Worm (Caenorhabditis elegans): ENCODE results near the gene rig-4.

Gene rig-4

DNA sequence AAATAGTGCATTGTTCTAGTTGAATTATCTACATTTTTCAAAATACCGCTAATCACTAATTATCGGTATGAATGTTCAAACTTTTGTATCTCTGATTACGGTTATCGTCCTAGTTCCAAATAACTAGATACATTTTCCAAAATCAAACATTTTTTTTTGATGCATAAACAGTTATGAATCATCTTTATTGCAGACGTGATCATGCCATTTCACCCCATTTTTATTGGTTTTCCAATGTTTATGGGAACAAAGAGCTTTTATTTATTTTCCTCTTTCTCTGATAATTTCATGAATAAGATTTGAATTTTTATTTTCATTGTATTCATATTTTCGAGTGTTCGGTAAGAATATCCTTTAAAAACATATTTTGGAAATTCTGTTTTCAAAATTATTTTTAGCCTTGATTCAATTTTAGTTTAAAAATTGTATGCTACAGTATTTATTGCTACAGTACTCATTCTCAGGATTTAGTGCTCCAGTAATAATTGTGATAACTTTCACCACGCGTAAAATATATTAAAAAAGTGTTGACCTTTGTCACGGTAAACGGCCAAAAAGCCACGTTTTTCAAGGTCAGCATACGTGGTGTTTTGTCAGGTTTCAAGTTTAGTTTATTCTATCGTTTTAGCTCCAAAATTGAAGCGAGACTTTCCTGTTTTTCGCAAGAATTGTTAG lies 47.1 kb downstream of the rig-4 start, which contains the start of gene csr-1:
Gene csr-1 (plus strand): TSS at position 625 of the 675 bp plus-strand sequence.
- TF ChIP-seq nhr-76 (tag; optimal IDR thresholded peaks at IDR 0.05) (no peak), ceh-43 (GFP tag; optimal IDR thresholded peaks at IDR 0.05) (no peak), sptf-1 (tag; optimal IDR thresholded peaks at IDR 0.05) (no peak), ces-1 (GFP tag; optimal IDR thresholded peaks at IDR 0.05) (no peak), zip-8 (tag; optimal IDR thresholded peaks at IDR 0.05) (no peak), lsy-2 (tag; optimal IDR thresholded peaks at IDR 0.05) (no peak)

DNA sequence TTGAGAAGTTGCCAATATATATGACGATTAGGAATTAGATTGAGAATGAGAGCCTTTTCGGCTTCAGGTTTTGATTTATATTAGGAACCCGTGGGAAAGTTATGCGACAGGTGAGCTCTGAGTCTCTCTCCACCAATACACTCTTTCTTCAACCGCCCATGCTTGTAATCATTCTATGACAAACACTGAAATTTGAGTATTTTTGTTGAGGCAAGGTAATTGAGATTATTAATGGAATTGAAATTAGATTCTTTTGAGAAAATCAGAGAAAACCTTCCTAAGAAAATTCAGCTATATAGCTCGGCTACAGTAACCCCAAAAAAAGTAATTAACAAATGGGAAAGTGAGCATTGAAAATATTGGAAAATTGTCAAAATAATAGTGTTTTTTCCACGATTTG lies 48.1 kb downstream of the rig-4 start, which contains the start of gene ceh-19:
Gene ceh-19 (minus strand): TSS at position 101 of the 400 bp plus-strand sequence.
- TF ChIP-seq ces-1 (GFP tag; optimal IDR thresholded peaks at IDR 0.05), result no peak
- no peak for TF ChIP-seq pha-4 (tag; optimal IDR thresholded peaks at IDR 0.05)
- no peak for TF ChIP-seq unc-120 (tag; optimal IDR thresholded peaks at IDR 0.05; ENCODE audit: poor library complexity, severe bottlenecking)
- no peak for TF ChIP-seq lin-13 (tag; optimal IDR thresholded peaks at IDR 0.05)
- TF ChIP-seq unc-39 (tag; optimal IDR thresholded peaks at IDR 0.05), result no peak
- TF ChIP-seq nhr-12 (tag; optimal IDR thresholded peaks at IDR 0.05), result no peak
- no peak for TF ChIP-seq sem-2 (GFP tag; optimal IDR thresholded peaks at IDR 0.05)
- TF ChIP-seq lin-32 (GFP tag; optimal IDR thresholded peaks at IDR 0.05), result no peak
- no peak for TF ChIP-seq cnd-1 (tag; optimal IDR thresholded peaks at IDR 0.05)
- TF ChIP-seq nhr-28 (tag; optimal IDR thresholded peaks at IDR 0.05), result no peak
- TF ChIP-seq drap-1 (GFP tag; optimal IDR thresholded peaks at IDR 0.05), result no peak
- TF ChIP-seq ham-2 (GFP tag; optimal IDR thresholded peaks at IDR 0.05), result no peak
- TF ChIP-seq mls-2 (tag; optimal IDR thresholded peaks at IDR 0.05), result no peak
- TF ChIP-seq bed-3 (GFP tag; optimal IDR thresholded peaks at IDR 0.05), result no peak

DNA sequence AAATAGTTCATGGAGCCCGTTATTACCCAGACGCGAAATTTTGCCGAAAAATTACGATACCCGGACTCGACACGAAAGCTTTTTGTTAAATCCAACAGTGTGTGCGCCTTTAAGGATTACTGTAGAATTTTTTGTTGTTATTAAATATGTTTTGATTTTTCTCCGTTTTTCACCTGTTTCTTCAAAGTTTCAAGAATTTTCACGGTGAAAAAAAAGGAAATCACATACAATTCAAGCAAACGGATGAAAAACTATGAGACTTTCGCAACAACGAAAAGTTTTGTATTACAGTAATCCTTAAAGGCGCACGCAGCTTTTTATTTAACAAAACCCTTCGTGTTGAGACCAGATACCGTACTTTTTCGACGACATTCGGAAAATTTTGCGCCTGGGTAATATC lies 49.9 kb downstream of the rig-4 start:
- TF ChIP-seq M03D4.4 (tag; optimal IDR thresholded peaks at IDR 0.05), result no peak
- no peak for TF ChIP-seq sem-2 (GFP tag; optimal IDR thresholded peaks at IDR 0.05)
- no peak for TF ChIP-seq nhr-28 (tag; optimal IDR thresholded peaks at IDR 0.05)

DNA sequence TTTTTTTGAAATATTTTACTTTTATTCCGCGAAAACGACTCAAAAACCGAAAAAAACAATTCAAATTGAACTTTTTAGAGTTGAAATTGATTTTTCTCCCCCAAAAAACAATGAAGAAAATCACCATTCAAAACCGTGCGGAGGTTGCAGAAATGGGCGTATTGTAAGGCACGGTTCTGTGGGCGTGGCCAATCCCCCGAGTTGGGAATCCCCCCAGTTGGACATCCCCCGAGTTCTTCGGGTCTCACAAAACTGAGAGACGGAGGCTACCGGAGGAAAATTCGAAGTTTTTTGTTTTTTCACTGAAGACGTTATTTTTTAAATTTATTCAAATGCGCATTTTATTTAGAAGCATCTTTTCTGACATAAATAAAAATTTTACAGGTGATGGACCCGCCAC lies 55.6 kb downstream of the rig-4 start, which contains the start of gene mcm-3AP:
Gene mcm-3AP (plus strand): TSS at position 383 of the 400 bp plus-strand sequence.
- TF ChIP-seq lsy-2 (tag; optimal IDR thresholded peaks at IDR 0.05), result peak; percentile 70

DNA sequence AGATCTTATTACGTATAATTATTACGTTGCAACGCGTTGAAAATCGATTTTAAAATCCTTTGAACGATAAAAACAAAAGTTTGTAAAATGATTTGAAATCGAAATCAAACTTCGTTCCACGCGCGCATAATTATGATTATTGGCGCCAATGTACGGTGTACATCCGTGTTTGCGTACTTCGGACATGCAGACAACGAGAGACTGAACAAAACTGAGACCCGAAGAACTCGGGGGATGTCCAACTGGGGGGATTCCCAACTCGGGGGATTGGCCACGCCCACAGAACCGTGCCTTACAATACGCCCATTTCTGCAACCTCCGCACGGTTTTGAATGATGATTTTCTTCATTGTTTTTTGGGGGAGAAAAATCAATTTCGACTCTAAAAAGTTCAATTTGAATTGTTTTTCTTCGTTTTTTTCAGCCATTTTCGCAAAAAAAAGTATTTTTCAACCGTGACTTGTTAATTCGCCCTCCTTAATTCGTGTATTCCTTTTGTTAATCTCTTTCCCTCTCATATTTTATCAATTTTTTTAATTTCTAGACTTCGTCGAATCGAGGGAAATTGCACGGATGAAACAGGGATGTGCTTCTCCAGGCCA lies 56.9 kb downstream of the rig-4 start, which contains the start of gene F20D12.12:
Gene F20D12.12 (plus strand): TSS at position 542 of the 601 bp plus-strand sequence.
- TF ChIP-seq drap-1 (GFP tag; optimal IDR thresholded peaks at IDR 0.05), result peak; percentile 4
- TF ChIP-seq lin-13 (tag; optimal IDR thresholded peaks at IDR 0.05), result peak; percentile 50
- TF ChIP-seq sptf-1 (tag; optimal IDR thresholded peaks at IDR 0.05), result peak; percentile 61
- peak; percentile 94 for TF ChIP-seq lsy-2 (tag; optimal IDR thresholded peaks at IDR 0.05)
- TF ChIP-seq mls-2 (tag; optimal IDR thresholded peaks at IDR 0.05), result peak; percentile 23
- TF ChIP-seq unc-120 (tag; optimal IDR thresholded peaks at IDR 0.05; ENCODE audit: poor library complexity, severe bottlenecking), result peak; percentile 84
- peak; percentile 66 for TF ChIP-seq ces-1 (GFP tag; optimal IDR thresholded peaks at IDR 0.05)
- peak; percentile 6 for TF ChIP-seq pha-4 (tag; optimal IDR thresholded peaks at IDR 0.05)
- TF ChIP-seq mep-1 (tag; optimal IDR thresholded peaks at IDR 0.05), result peak; percentile 57

DNA sequence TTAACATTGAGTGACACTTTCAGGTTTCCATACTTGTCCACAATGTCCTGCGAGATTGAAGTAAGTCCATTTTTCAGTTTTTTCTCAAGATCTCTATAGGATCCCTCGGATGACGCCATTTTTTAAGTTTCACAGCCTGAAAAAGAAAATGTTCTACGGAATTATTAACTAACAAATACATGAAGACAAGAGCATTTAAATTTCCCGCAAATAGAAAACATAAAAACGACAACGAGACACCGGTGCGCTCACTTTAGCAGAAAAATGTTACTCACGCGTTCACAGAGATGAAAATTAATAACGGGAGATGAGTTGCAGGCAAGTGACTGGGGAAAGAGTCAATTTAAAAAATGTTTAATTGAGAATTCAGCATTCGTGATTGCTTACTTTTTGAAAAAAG lies 57.5 kb downstream of the rig-4 start, which contains the start of gene czw-1:
Gene czw-1 (minus strand): TSS at position 369 of the 400 bp plus-strand sequence.
- TF ChIP-seq blmp-1 (tag; optimal IDR thresholded peaks at IDR 0.05), result no peak
- TF ChIP-seq unc-120 (tag; optimal IDR thresholded peaks at IDR 0.05; ENCODE audit: poor library complexity, severe bottlenecking), result no peak
- no peak for TF ChIP-seq cnd-1 (tag; optimal IDR thresholded peaks at IDR 0.05)
- TF ChIP-seq ham-2 (GFP tag; optimal IDR thresholded peaks at IDR 0.05), result no peak
- TF ChIP-seq lsy-2 (tag; optimal IDR thresholded peaks at IDR 0.05), result no peak
- TF ChIP-seq unc-39 (tag; optimal IDR thresholded peaks at IDR 0.05), result no peak
- TF ChIP-seq elt-1 (tag; optimal IDR thresholded peaks at IDR 0.05; ENCODE audit: borderline replicate concordance, insufficient read depth), result no peak
- no peak for TF ChIP-seq unc-62 (GFP tag; optimal IDR thresholded peaks at IDR 0.05)
- TF ChIP-seq nhr-28 (tag; optimal IDR thresholded peaks at IDR 0.05), result no peak
- no peak for TF ChIP-seq flh-1 (GFP tag; optimal IDR thresholded peaks at IDR 0.05)
- TF ChIP-seq snpc-4 (tag; optimal IDR thresholded peaks at IDR 0.05), result no peak
- no peak for TF ChIP-seq mab-5 (tag; optimal IDR thresholded peaks at IDR 0.05)
- no peak for TF ChIP-seq hlh-1 (tag; optimal IDR thresholded peaks at IDR 0.05)
- no peak for TF ChIP-seq tbx-8 (GFP tag; optimal IDR thresholded peaks at IDR 0.05)
- TF ChIP-seq ces-1 (GFP tag; optimal IDR thresholded peaks at IDR 0.05), result no peak
- no peak for TF ChIP-seq nhr-12 (tag; optimal IDR thresholded peaks at IDR 0.05)
- no peak for TF ChIP-seq mls-2 (tag; optimal IDR thresholded peaks at IDR 0.05)
- no peak for TF ChIP-seq sptf-1 (tag; optimal IDR thresholded peaks at IDR 0.05)

Data from whole organism, mixed stage, embryonic.